Fruit fly (Drosophila melanogaster): ENCODE measurements around the gene Myb.

DNA sequence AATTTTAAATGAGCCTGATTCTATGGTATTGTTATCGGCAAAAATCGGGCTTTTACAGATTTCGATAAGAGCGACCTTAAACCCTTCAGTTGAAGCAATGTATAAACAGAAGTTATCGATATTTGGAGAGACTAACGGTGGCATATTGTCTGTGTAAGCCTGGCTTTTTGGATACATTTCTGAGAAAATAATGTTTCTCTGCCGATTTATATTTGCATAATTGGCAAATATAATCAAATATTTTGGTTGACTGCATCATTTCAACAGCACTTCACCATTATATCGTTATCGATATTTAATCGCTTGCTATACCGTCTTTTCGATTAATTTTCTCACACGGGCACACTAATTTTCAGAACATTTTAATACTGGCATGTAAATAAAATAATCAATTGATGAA, 12.2 kb upstream of the Myb start, which contains the start of gene CG16952:
- TF ChIP-seq Atf6 (GFP tag; IDR thresholded peaks at IDR 0.05): no peak
- no peak for TF ChIP-seq ems (GFP tag; optimal IDR thresholded peaks at IDR 0.05)
- TF ChIP-seq CG13123 (GFP tag; optimal IDR thresholded peaks at IDR 0.05): no peak
- TF ChIP-seq wdn (GFP tag; IDR thresholded peaks at IDR 0.05): no peak
- no peak for TF ChIP-seq tll (GFP tag; optimal IDR thresholded peaks at IDR 0.05)
- no peak for TF ChIP-seq CG11247 (GFP tag; IDR thresholded peaks at IDR 0.05)
